Fruit fly (Drosophila melanogaster) whole organism, embryonic: ENCODE results near the gene CG16753.

Source experiments
- B-H1 ChIP-seq: fragments of 200-800 bp; sonication (Bioruptor generic); IDR thresholded peaks from 3 replicates; pipeline ENCODE4 v1.3.6; 2022; ENCODE audit warnings: missing biosample characterization, missing genetic modification characterization
- BEAF-32 ChIP-seq: fragments of 200-800 bp; sonication (Bioruptor generic); optimal IDR thresholded peaks from 3 replicates; lab custom pipeline; 2017; ENCODE audit warnings: missing biosample characterization, missing genetic modification characterization, mild to moderate bottlenecking, moderate library complexity, missing genetic modification reagents
- Bgb ChIP-seq: fragments of 200-800 bp; sonication (Bioruptor generic); IDR thresholded peaks from 2 replicates; pipeline ENCODE4 v1.3.6; 2022; ENCODE audit warnings: missing biosample characterization, missing genetic modification characterization; ENCODE audit not compliant: partially characterized antibody
- CG13287 ChIP-seq: fragments of 200-800 bp; sonication (Bioruptor generic); IDR thresholded peaks from 2 replicates; pipeline ENCODE4 v1.3.6; 2022; ENCODE audit warnings: missing biosample characterization, missing genetic modification characterization; ENCODE audit not compliant: partially characterized antibody
- CG13624 ChIP-seq: fragments of 200-800 bp; sonication (Bioruptor generic); optimal IDR thresholded peaks from 2 replicates; lab custom pipeline; 2016; ENCODE audit warnings: missing biosample characterization, missing genetic modification characterization
- CG15073 ChIP-seq: fragments of 200-800 bp; sonication (Bioruptor generic); optimal IDR thresholded peaks from 2 replicates; lab custom pipeline; 2016; ENCODE audit warnings: missing biosample characterization, missing genetic modification characterization
- CG17829 ChIP-seq: fragments of 200-800 bp; optimal IDR thresholded peaks from 2 replicates; lab custom pipeline; 2019; ENCODE audit warnings: missing biosample characterization, mild to moderate bottlenecking, missing genetic modification characterization, moderate library complexity
- CG1792 ChIP-seq: fragments of 200-800 bp; sonication (Bioruptor generic); optimal IDR thresholded peaks from 2 replicates; lab custom pipeline; 2016; ENCODE audit warnings: missing biosample characterization, missing genetic modification characterization
- CG18262 ChIP-seq: fragments of 200-800 bp; optimal IDR thresholded peaks from 3 replicates; lab custom pipeline; 2019; ENCODE audit warnings: missing biosample characterization, mild to moderate bottlenecking, missing genetic modification characterization, moderate library complexity
- CG3163 ChIP-seq: fragments of 200-800 bp; sonication (Bioruptor generic); optimal IDR thresholded peaks from 3 replicates; lab custom pipeline; 2016; ENCODE audit warnings: missing biosample characterization, missing genetic modification characterization
- CG33557 ChIP-seq: fragments of 200-800 bp; sonication (Bioruptor generic); optimal IDR thresholded peaks from 2 replicates; lab custom pipeline; 2019; ENCODE audit warnings: missing biosample characterization, mild to moderate bottlenecking, missing genetic modification characterization, moderate library complexity
- CG3838 ChIP-seq: fragments of 200-800 bp; sonication (Bioruptor generic); optimal IDR thresholded peaks from 3 replicates; lab custom pipeline; 2016; ENCODE audit warnings: missing biosample characterization, missing genetic modification characterization
- CG4282 ChIP-seq: fragments of 200-800 bp; sonication (Bioruptor generic); optimal IDR thresholded peaks from 2 replicates; lab custom pipeline; 2016; ENCODE audit warnings: missing biosample characterization, missing genetic modification characterization
- CG4854 ChIP-seq: fragments of 200-800 bp; sonication (Bioruptor generic); optimal IDR thresholded peaks from 2 replicates; lab custom pipeline; 2016; ENCODE audit warnings: missing biosample characterization, missing genetic modification characterization, inconsistent platforms
- CG6175 ChIP-seq: fragments of 200-800 bp; sonication (Bioruptor generic); IDR thresholded peaks from 3 replicates; pipeline ENCODE4 v1.3.6; 2022; ENCODE audit warnings: missing biosample characterization, missing genetic modification characterization
- CG6683 ChIP-seq: fragments of 200-800 bp; sonication (Bioruptor generic); optimal IDR thresholded peaks from 2 replicates; lab custom pipeline; 2017; ENCODE audit warnings: missing biosample characterization, mild to moderate bottlenecking, missing genetic modification characterization, missing genetic modification reagents
- D ChIP-seq, 2 experiments: fragments of 200-800 bp in 1 of 2; fragments of >200 bp in 1 of 2; sonication (Bioruptor generic) in 1 of 2; optimal IDR thresholded peaks; 2 replicates in 1 of 2; 3 replicates in 1 of 2; lab custom pipeline; 2017; ENCODE audit warnings: mild to moderate bottlenecking in 1 of 2, missing biosample characterization in 1 of 2, missing genetic modification characterization in 1 of 2, missing genetic modification reagents in 1 of 2
- Dfd ChIP-seq, 2 experiments: fragments of >200 bp; optimal IDR thresholded peaks; 2 replicates each; lab custom pipeline; 2017; ENCODE audit warnings: missing biosample characterization in 2 of 2, missing genetic modification characterization in 2 of 2
- Dip2 ChIP-seq: fragments of 200-800 bp; sonication (Bioruptor generic); IDR thresholded peaks from 2 replicates; pipeline ENCODE4 v1.3.6; 2022; ENCODE audit warnings: missing biosample characterization, missing genetic modification characterization
- Doc3 ChIP-seq: fragments of 200-800 bp; sonication (Bioruptor generic); IDR thresholded peaks from 3 replicates; pipeline ENCODE4 v1.3.6; 2022; ENCODE audit warnings: missing biosample characterization, missing genetic modification characterization; ENCODE audit not compliant: partially characterized antibody
- ERR ChIP-seq: fragments of 200-800 bp; sonication (Bioruptor generic); optimal IDR thresholded peaks from 2 replicates; lab custom pipeline; 2016; ENCODE audit warnings: missing biosample characterization, missing genetic modification characterization
- Fer3 ChIP-seq: fragments of 200-800 bp; sonication (Bioruptor generic); optimal IDR thresholded peaks from 2 replicates; lab custom pipeline; 2018; ENCODE audit warnings: missing biosample characterization, mild to moderate bottlenecking, missing genetic modification characterization, moderate library complexity
- Hmx ChIP-seq: fragments of 200-800 bp; sonication (Bioruptor generic); optimal IDR thresholded peaks from 2 replicates; lab custom pipeline; 2016; ENCODE audit warnings: missing biosample characterization, missing genetic modification characterization
- Ravus ChIP-seq: fragments of 200-800 bp; sonication (Bioruptor generic); IDR thresholded peaks from 2 replicates; pipeline ENCODE4 v1.3.6; 2022; ENCODE audit warnings: missing biosample characterization, missing genetic modification characterization
- Sox102F ChIP-seq: fragments of 200-800 bp; sonication (Bioruptor generic); optimal IDR thresholded peaks from 2 replicates; lab custom pipeline; 2018; ENCODE audit warnings: missing biosample characterization, mild to moderate bottlenecking, missing genetic modification characterization, moderate library complexity
- Trl ChIP-seq, 3 experiments: fragments of >200 bp in 2 of 3; fragments of 200-800 bp in 1 of 3; sonication (Bioruptor generic) in 1 of 3; optimal IDR thresholded peaks; 2 replicates in 1 of 3; 3 replicates in 2 of 3; lab custom pipeline; 2016 to 2017; ENCODE audit warnings: missing biosample characterization in 1 of 3, missing genetic modification characterization in 1 of 3
- ac ChIP-seq: fragments of 200-800 bp; sonication (Bioruptor generic); optimal IDR thresholded peaks from 3 replicates; lab custom pipeline; 2017; ENCODE audit warnings: missing biosample characterization, mild to moderate bottlenecking, missing genetic modification characterization
- ase ChIP-seq: fragments of 200-800 bp; sonication (Bioruptor generic); IDR thresholded peaks from 3 replicates; pipeline ENCODE4 v1.3.6; 2022; ENCODE audit warnings: missing biosample characterization, missing genetic modification characterization
- br ChIP-seq: fragments of >200 bp; optimal IDR thresholded peaks from 2 replicates; lab custom pipeline; 2017
- cas ChIP-seq: fragments of 200-800 bp; sonication (Bioruptor generic); IDR thresholded peaks from 2 replicates; pipeline ENCODE4 v1.3.6; 2022; ENCODE audit warnings: missing biosample characterization, missing genetic modification characterization
- dysf ChIP-seq: fragments of 200-800 bp; sonication (Bioruptor generic); IDR thresholded peaks from 3 replicates; pipeline ENCODE4 v1.3.6; 2022; ENCODE audit warnings: missing biosample characterization, missing genetic modification characterization
- ken ChIP-seq: fragments of 200-800 bp; sonication (Bioruptor generic); IDR thresholded peaks from 3 replicates; pipeline ENCODE4 v1.3.6; 2022; ENCODE audit warnings: missing biosample characterization, missing genetic modification characterization
- knrl ChIP-seq: fragments of 200-800 bp; sonication (Bioruptor generic); IDR thresholded peaks from 3 replicates; pipeline ENCODE4 v1.3.6; 2022; ENCODE audit warnings: missing biosample characterization, missing genetic modification characterization; ENCODE audit not compliant: partially characterized antibody
- lab ChIP-seq: fragments of 200-800 bp; sonication (Bioruptor generic); optimal IDR thresholded peaks from 3 replicates; lab custom pipeline; 2017; ENCODE audit warnings: missing biosample characterization, missing genetic modification characterization, mild to moderate bottlenecking, moderate library complexity, missing genetic modification reagents
- lilli ChIP-seq: fragments of 200-800 bp; sonication (Bioruptor generic); optimal IDR thresholded peaks from 3 replicates; lab custom pipeline; 2016; ENCODE audit warnings: missing biosample characterization, missing genetic modification characterization
- mld ChIP-seq: fragments of 200-800 bp; sonication (Bioruptor generic); IDR thresholded peaks from 3 replicates; pipeline ENCODE4 v1.3.6; 2022; ENCODE audit warnings: missing biosample characterization, missing genetic modification characterization; ENCODE audit not compliant: partially characterized antibody
- nerfin-1 ChIP-seq: fragments of 200-800 bp; sonication (Bioruptor generic); optimal IDR thresholded peaks from 3 replicates; lab custom pipeline; 2019; ENCODE audit warnings: missing biosample characterization, mild to moderate bottlenecking, missing genetic modification characterization, moderate library complexity
- onecut ChIP-seq: fragments of 200-800 bp; sonication (Bioruptor generic); IDR thresholded peaks from 2 replicates; pipeline ENCODE4 v1.3.6; 2022; ENCODE audit warnings: missing biosample characterization, missing genetic modification characterization
- pfk ChIP-seq: fragments of 200-800 bp; sonication (Bioruptor generic); optimal IDR thresholded peaks from 2 replicates; lab custom pipeline; 2018; ENCODE audit warnings: missing biosample characterization, mild to moderate bottlenecking, missing genetic modification characterization, moderate library complexity
- pnt ChIP-seq: fragments of 200-800 bp; sonication (Bioruptor generic); optimal IDR thresholded peaks from 3 replicates; lab custom pipeline; 2016; ENCODE audit warnings: missing biosample characterization, missing genetic modification characterization
- pum ChIP-seq: fragments of 200-800 bp; sonication (Bioruptor generic); optimal IDR thresholded peaks from 2 replicates; lab custom pipeline; 2016; ENCODE audit warnings: missing biosample characterization, missing genetic modification characterization
- repo ChIP-seq: fragments of 200-800 bp; sonication (Bioruptor generic); optimal IDR thresholded peaks from 2 replicates; lab custom pipeline; 2016; ENCODE audit warnings: missing biosample characterization, missing genetic modification characterization
- sd ChIP-seq: fragments of 200-800 bp; sonication (Bioruptor generic); optimal IDR thresholded peaks from 3 replicates; lab custom pipeline; 2018; ENCODE audit warnings: missing biosample characterization, mild to moderate bottlenecking, missing genetic modification characterization, moderate library complexity
- shn ChIP-seq: fragments of 200-800 bp; sonication (Bioruptor generic); optimal IDR thresholded peaks from 3 replicates; lab custom pipeline; 2016; ENCODE audit warnings: missing biosample characterization, missing genetic modification characterization
- sim ChIP-seq: fragments of 200-800 bp; sonication (Bioruptor generic); IDR thresholded peaks from 2 replicates; pipeline ENCODE4 v1.3.6; 2022; ENCODE audit warnings: missing biosample characterization, missing genetic modification characterization
- ssp ChIP-seq: fragments of 200-800 bp; sonication (Bioruptor generic); IDR thresholded peaks from 2 replicates; pipeline ENCODE4 v1.3.6; 2022; ENCODE audit warnings: missing biosample characterization, missing genetic modification characterization
- tio ChIP-seq: fragments of 200-800 bp; sonication (Bioruptor generic); optimal IDR thresholded peaks from 2 replicates; lab custom pipeline; 2017; ENCODE audit warnings: missing biosample characterization, missing genetic modification characterization, inconsistent platforms
- zen2 ChIP-seq: fragments of 200-800 bp; sonication (Bioruptor generic); IDR thresholded peaks from 3 replicates; pipeline ENCODE4 v1.3.6; 2022; ENCODE audit warnings: missing biosample characterization, missing genetic modification characterization; ENCODE audit not compliant: partially characterized antibody
- zfh1 ChIP-seq: fragments of 200-800 bp; sonication (Bioruptor generic); IDR thresholded peaks from 3 replicates; pipeline ENCODE4 v1.3.6; 2022; ENCODE audit warnings: missing biosample characterization, missing genetic modification characterization

Gene CG16753

dm6 chr3L:3077568-3078107 lies 22.8 kb downstream of the CG16753 start (continued):
- no peak for TF ChIP-seq ken
- TF ChIP-seq Ravus (GFP tag; lab: Robert Waterston, UW), result no peak
- no peak for TF ChIP-seq ssp (GFP tag; lab: Robert Waterston, UW)
- TF ChIP-seq Sox102F (GFP tag; lab: Kevin White, UChicago), result no peak
- TF ChIP-seq mld, result no peak
- TF ChIP-seq Hmx, result no peak
- TF ChIP-seq CG6175 (GFP tag; lab: Robert Waterston, UW), result no peak
- TF ChIP-seq zen2 (GFP tag; lab: Robert Waterston, UW), result no peak
- TF ChIP-seq pum, result no peak
- TF ChIP-seq lilli, result peak; percentile 71
- TF ChIP-seq knrl (GFP tag; lab: Robert Waterston, UW), result peak; percentile 36; the same call in 1 of the 3 replicates
- no peak for TF ChIP-seq Dfd (GFP tag; optimal IDR thresholded peaks at IDR 0.05; lab: Kevin White, UChicago)
- TF ChIP-seq cas (GFP tag; lab: Robert Waterston, UW), result no peak
- TF ChIP-seq tio (GFP tag; lab: Kevin White, UChicago), result no peak
- TF ChIP-seq onecut (GFP tag; lab: Robert Waterston, UW), result peak; percentile 17; the same call in 1 of the 2 replicates
- no peak for TF ChIP-seq CG6683 (GFP tag; lab: Kevin White, UChicago)
- no peak for TF ChIP-seq ase (GFP tag; lab: Robert Waterston, UW)
- no peak for TF ChIP-seq CG33557 (GFP tag; lab: Kevin White, UChicago)
- no peak for TF ChIP-seq CG18262
- TF ChIP-seq CG4282, result no peak
- TF ChIP-seq shn, result peak; percentile 8
- no peak for TF ChIP-seq CG3838 (GFP tag; lab: Kevin White, UChicago)
- TF ChIP-seq Fer3, result peak; percentile 50
- peak; percentile 49; the same call in 1 of the 2 replicates for TF ChIP-seq CG13287 (GFP tag; lab: Robert Waterston, UW)
- TF ChIP-seq CG13624, result peak; percentile 23
- no peak for TF ChIP-seq pnt (GFP tag; lab: Kevin White, UChicago)
- peak; percentile 31 for TF ChIP-seq repo (GFP tag; lab: Kevin White, UChicago)
- TF ChIP-seq CG4854 (GFP tag; lab: Kevin White, UChicago), result no peak
- no peak for TF ChIP-seq br
- TF ChIP-seq Trl (optimal IDR thresholded peaks at IDR 0.05; lab: Kevin White, UChicago), result peak; percentile 60 to 87
- TF ChIP-seq Trl (GFP tag; optimal IDR thresholded peaks at IDR 0.05; lab: Kevin White, UChicago), result peak; percentile 68
- 0 out of 3 replicates have a peak, but pooled peaks have one; percentile 10 for TF ChIP-seq zfh1
- TF ChIP-seq BEAF-32, result no peak
- peak; percentile 15 for TF ChIP-seq CG1792
- TF ChIP-seq CG3163, result peak; percentile 46
- no peak for TF ChIP-seq Doc3 (GFP tag; lab: Robert Waterston, UW)
- no peak for TF ChIP-seq D (optimal IDR thresholded peaks at IDR 0.05; lab: Kevin White, UChicago)
- TF ChIP-seq D (GFP tag; optimal IDR thresholded peaks at IDR 0.05; lab: Kevin White, UChicago), result no peak
- no peak for TF ChIP-seq CG15073 (GFP tag; lab: Kevin White, UChicago)
- no peak for TF ChIP-seq Dip2 (GFP tag; lab: Robert Waterston, UW)
- peak; percentile 35 for TF ChIP-seq ERR
- TF ChIP-seq nerfin-1 (tag; lab: Kevin White, UChicago), result no peak
- peak; percentile 77 for TF ChIP-seq lab (GFP tag; lab: Kevin White, UChicago)
- 0 out of 2 replicates have a peak, but pooled peaks have one; percentile 21 for TF ChIP-seq sim (GFP tag; lab: Robert Waterston, UW)
- TF ChIP-seq dysf, result peak; percentile 54; the same call in 1 of the 3 replicates
- TF ChIP-seq CG17829 (tag; lab: Kevin White, UChicago), result no peak
- TF ChIP-seq Bgb (GFP tag; lab: Robert Waterston, UW), result peak; percentile 43; the same call in 1 of the 2 replicates
- peak; percentile 32 for TF ChIP-seq pfk (GFP tag; lab: Kevin White, UChicago)
- peak; percentile 85 for TF ChIP-seq sd
- no peak for TF ChIP-seq B-H1 (GFP tag; lab: Robert Waterston, UW)
- no peak for TF ChIP-seq ac (GFP tag; lab: Kevin White, UChicago)
